Worm (Caenorhabditis elegans): ENCODE results near the gene C50E3.5.

DNA sequence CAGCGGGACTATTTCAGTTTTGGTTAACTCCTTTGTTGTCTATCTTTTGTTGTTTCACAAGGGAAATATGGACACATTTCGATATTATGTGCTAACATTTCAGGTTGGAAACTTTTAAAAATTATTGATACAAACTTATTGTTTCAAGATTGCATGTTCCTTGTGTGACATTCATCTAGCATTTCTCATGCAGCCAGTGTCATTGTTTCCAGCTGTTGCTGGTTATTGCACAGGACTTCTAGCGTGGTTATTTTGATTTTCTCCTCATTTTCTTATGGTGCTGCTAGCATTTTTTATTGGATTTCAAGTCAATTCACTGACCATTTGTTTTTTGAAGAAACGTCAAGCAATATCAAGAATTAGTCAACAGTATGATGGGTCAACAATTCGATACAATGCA is 31.9 kb upstream of the C50E3.5 start:
- TF ChIP-seq ets-4 (tag; optimal IDR thresholded peaks at IDR 0.05) (no peak), mec-3 (tag; optimal IDR thresholded peaks at IDR 0.05; ENCODE audit: borderline replicate concordance) (no peak), ceh-24 (tag; optimal IDR thresholded peaks at IDR 0.05) (no peak), nfya-1 (tag; optimal IDR thresholded peaks at IDR 0.05) (no peak), syd-9 (tag; optimal IDR thresholded peaks at IDR 0.05) (no peak), pros-1 (tag; optimal IDR thresholded peaks at IDR 0.05) (no peak), dmd-4 (tag; optimal IDR thresholded peaks at IDR 0.05; ENCODE audit: borderline replicate concordance) (no peak), fkh-10 (GFP tag; optimal IDR thresholded peaks at IDR 0.05) (no peak), fax-1 (tag; optimal IDR thresholded peaks at IDR 0.05) (no peak)
